Fruit fly (Drosophila melanogaster): Measurements from ENCODE around the gene scf.

scf gene

dm6 chr3L:1319097-1319725 is 20.7 kb downstream of the scf start (continued):
- no peak for TF ChIP-seq abd-A (tag; optimal IDR thresholded peaks at IDR 0.05)
- TF ChIP-seq caup (GFP tag; optimal IDR thresholded peaks at IDR 0.05; ENCODE audit: severe bottlenecking), result peak; percentile 24
- no peak for TF ChIP-seq sc (optimal IDR thresholded peaks at IDR 0.05)
- peak; percentile 72 for TF ChIP-seq sc (GFP tag; optimal IDR thresholded peaks at IDR 0.05)
- TF ChIP-seq emc (GFP tag; optimal IDR thresholded peaks at IDR 0.05), result no peak
- peak; percentile 20 for TF ChIP-seq da (GFP tag; optimal IDR thresholded peaks at IDR 0.05)
- peak; percentile 49 for TF ChIP-seq en (GFP tag; optimal IDR thresholded peaks at IDR 0.05)
- TF ChIP-seq CG8924 (tag; optimal IDR thresholded peaks at IDR 0.05), result peak; percentile 70
- no peak for TF ChIP-seq CG7745 (tag; optimal IDR thresholded peaks at IDR 0.05)
- TF ChIP-seq CG10209 (GFP tag; optimal IDR thresholded peaks at IDR 0.05), result peak; percentile 70
- no peak for TF ChIP-seq ash1 (GFP tag; optimal IDR thresholded peaks at IDR 0.05)
- TF ChIP-seq CG14965 (GFP tag; optimal IDR thresholded peaks at IDR 0.05; ENCODE audit: borderline replicate concordance), result no peak
- TF ChIP-seq dmrt11E (tag; optimal IDR thresholded peaks at IDR 0.05), result peak; percentile 68
- TF ChIP-seq CG4424 (GFP tag; optimal IDR thresholded peaks at IDR 0.05), result peak; percentile 84
- TF ChIP-seq HmgD (GFP tag; optimal IDR thresholded peaks at IDR 0.05), result no peak
- no peak for TF ChIP-seq mirr (GFP tag; optimal IDR thresholded peaks at IDR 0.05)
- no peak for TF ChIP-seq CG7928 (GFP tag; optimal IDR thresholded peaks at IDR 0.05)
- TF ChIP-seq sob (GFP tag; IDR thresholded peaks at IDR 0.05), result peak; percentile 69; the same call in 1 of the 2 replicates
- peak; percentile 58; the same call in 1 of the 2 replicates for TF ChIP-seq seq (GFP tag; IDR thresholded peaks at IDR 0.05)
- TF ChIP-seq HLH3B (GFP tag; IDR thresholded peaks at IDR 0.05), result peak; percentile 85
- peak; percentile 64 for TF ChIP-seq kah (GFP tag; optimal IDR thresholded peaks at IDR 0.05)
- no peak for TF ChIP-seq schlank (tag; optimal IDR thresholded peaks at IDR 0.05)
- peak; percentile 95 for TF ChIP-seq ci (GFP tag; IDR thresholded peaks at IDR 0.05)
- no peak for TF ChIP-seq CG10543 (GFP tag; optimal IDR thresholded peaks at IDR 0.05)
- no peak for TF ChIP-seq BtbVII (GFP tag; optimal IDR thresholded peaks at IDR 0.05)
- no peak for TF ChIP-seq Nf-YC (tag; optimal IDR thresholded peaks at IDR 0.05)
- TF ChIP-seq CG11696 (GFP tag; IDR thresholded peaks at IDR 0.05), result no peak
- peak; percentile 75 for TF ChIP-seq CG17385 (GFP tag; optimal IDR thresholded peaks at IDR 0.05)
- no peak for TF ChIP-seq kni (GFP tag; optimal IDR thresholded peaks at IDR 0.05)
- TF ChIP-seq CG6813 (GFP tag; optimal IDR thresholded peaks at IDR 0.05), result peak; percentile 65
- peak; percentile 22 for TF ChIP-seq slou (GFP tag; optimal IDR thresholded peaks at IDR 0.05)
- TF ChIP-seq danr (GFP tag; IDR thresholded peaks at IDR 0.05), result peak; percentile 68
- TF ChIP-seq CG12155 (GFP tag; optimal IDR thresholded peaks at IDR 0.05), result peak; percentile 33
- TF ChIP-seq maf-S (GFP tag; optimal IDR thresholded peaks at IDR 0.05), result peak; percentile 46
- TF ChIP-seq Max (GFP tag; optimal IDR thresholded peaks at IDR 0.05), result peak; percentile 54
- TF ChIP-seq CG1602 (GFP tag; optimal IDR thresholded peaks at IDR 0.05), result peak; percentile 60
- peak; percentile 21 for TF ChIP-seq CG10267 (tag; optimal IDR thresholded peaks at IDR 0.05)
- no peak for TF ChIP-seq cas (GFP tag; IDR thresholded peaks at IDR 0.05)
- no peak for TF ChIP-seq Trl (optimal IDR thresholded peaks at IDR 0.05)
- TF ChIP-seq Trl (GFP tag; optimal IDR thresholded peaks at IDR 0.05), result peak; percentile 60
- TF ChIP-seq CG2678 (tag; optimal IDR thresholded peaks at IDR 0.05), result peak; percentile 83
- peak; percentile 73 for TF ChIP-seq B-H1 (GFP tag; IDR thresholded peaks at IDR 0.05)
- peak; percentile 47 for TF ChIP-seq Dip3 (GFP tag; optimal IDR thresholded peaks at IDR 0.05)
- peak; percentile 8 for TF ChIP-seq fu2 (GFP tag; optimal IDR thresholded peaks at IDR 0.05)
- TF ChIP-seq Ssrp (tag; optimal IDR thresholded peaks at IDR 0.05), result peak; percentile 83
- TF ChIP-seq fd3F (GFP tag; optimal IDR thresholded peaks at IDR 0.05), result no peak
- TF ChIP-seq trem (tag; optimal IDR thresholded peaks at IDR 0.05), result peak; percentile 73
- peak; percentile 22 for TF ChIP-seq Myb (GFP tag; optimal IDR thresholded peaks at IDR 0.05)
